Worm (Caenorhabditis elegans) whole organism, L3 larva: ENCODE measurements around the gene W03C9.5.
A peak's percentile ranks its signal among the peaks of the same experiment; 100 is the strongest.

ENCODE experiments used
- R02D3.7 ChIP-seq: fragments of 150-350 bp; optimal IDR thresholded peaks from 2 replicates; lab custom pipeline; 2014; ENCODE audit warnings: missing biosample characterization, missing genetic modification characterization
- ZK546.5 ChIP-seq: sonication (generic microtip); optimal IDR thresholded peaks from 2 replicates; lab custom pipeline; 2017; ENCODE audit warnings: missing biosample characterization, missing genetic modification characterization
- ama-1 ChIP-seq: fragments of 150-350 bp; optimal IDR thresholded peaks from 2 replicates; lab custom pipeline; 2018
- ceh-16 ChIP-seq: sonication (generic microtip); optimal IDR thresholded peaks from 2 replicates; lab custom pipeline; 2017; ENCODE audit warnings: missing biosample characterization, missing genetic modification characterization
- ceh-28 ChIP-seq: fragments of 150-350 bp; optimal IDR thresholded peaks from 2 replicates; lab custom pipeline; 2014; ENCODE audit warnings: missing biosample characterization, missing genetic modification reagents, missing genetic modification characterization
- ceh-82 ChIP-seq: fragments of 150-350 bp; optimal IDR thresholded peaks from 2 replicates; lab custom pipeline; 2014; ENCODE audit warnings: missing biosample characterization, missing genetic modification characterization
- daf-12 ChIP-seq: fragments of 150-350 bp; optimal IDR thresholded peaks from 2 replicates; lab custom pipeline; 2014; ENCODE audit warnings: missing biosample characterization, missing genetic modification reagents, missing genetic modification characterization
- egl-5 ChIP-seq: fragments of 150-350 bp; optimal IDR thresholded peaks from 2 replicates; lab custom pipeline; 2017; ENCODE audit warnings: missing biosample characterization, missing genetic modification reagents, missing genetic modification characterization, inconsistent platforms
- elt-1 ChIP-seq: fragments of 150-350 bp; optimal IDR thresholded peaks from 2 replicates; lab custom pipeline; 2014; ENCODE audit warnings: missing biosample characterization, missing genetic modification characterization
- elt-2 ChIP-seq: sonication (generic microtip); optimal IDR thresholded peaks from 2 replicates; lab custom pipeline; 2016; ENCODE audit warnings: missing genetic modification reagents, mild to moderate bottlenecking, missing genetic modification characterization, missing compliant biosample characterization
- elt-3 ChIP-seq, 3 experiments: fragments of 150-350 bp in 1 of 3; sonication (generic microtip) in 2 of 3; optimal IDR thresholded peaks; 2 replicates in 2 of 3; 4 replicates in 1 of 3; lab custom pipeline; 2014 to 2017; ENCODE audit warnings: missing biosample characterization in 3 of 3, missing genetic modification characterization in 3 of 3
- hmg-11 ChIP-seq: sonication (generic microtip); optimal IDR thresholded peaks from 2 replicates; lab custom pipeline; 2016; ENCODE audit warnings: missing genetic modification characterization, missing compliant biosample characterization
- jun-1 ChIP-seq: fragments of 150-350 bp; optimal IDR thresholded peaks from 2 replicates; lab custom pipeline; 2014; ENCODE audit warnings: missing biosample characterization, missing genetic modification reagents, missing genetic modification characterization
- lin-15B ChIP-seq: fragments of 150-350 bp; optimal IDR thresholded peaks from 2 replicates; lab custom pipeline; 2014; ENCODE audit warnings: missing biosample characterization, missing genetic modification characterization
- lin-39 ChIP-seq: fragments of 150-350 bp; optimal IDR thresholded peaks from 2 replicates; lab custom pipeline; 2018; ENCODE audit warnings: missing biosample characterization, missing genetic modification reagents, missing genetic modification characterization
- lsy-12 ChIP-seq: sonication (generic microtip); optimal IDR thresholded peaks from 2 replicates; lab custom pipeline; 2016; ENCODE audit warnings: mild to moderate bottlenecking, missing genetic modification characterization, missing compliant biosample characterization
- mdl-1 ChIP-seq: fragments of 150-350 bp; optimal IDR thresholded peaks from 2 replicates; lab custom pipeline; 2014; ENCODE audit warnings: missing biosample characterization, missing genetic modification characterization
- mml-1 ChIP-seq: fragments of 150-350 bp; sonication (generic microtip); optimal IDR thresholded peaks from 3 replicates; lab custom pipeline; 2014; ENCODE audit warnings: missing biosample characterization, missing genetic modification characterization
- nfya-1 ChIP-seq: sonication (generic microtip); optimal IDR thresholded peaks from 2 replicates; lab custom pipeline; 2017; ENCODE audit warnings: missing genetic modification characterization, mild to moderate bottlenecking, missing compliant biosample characterization, antibody characterized with exemption, moderate library complexity; ENCODE audit not compliant: insufficient read depth
- nhr-11 ChIP-seq: fragments of 150-350 bp; optimal IDR thresholded peaks from 2 replicates; lab custom pipeline; 2014; ENCODE audit warnings: missing biosample characterization, missing genetic modification characterization
- nhr-12 ChIP-seq: fragments of 150-350 bp; optimal IDR thresholded peaks from 2 replicates; lab custom pipeline; 2014; ENCODE audit warnings: missing biosample characterization, missing genetic modification characterization
- nhr-23 ChIP-seq: fragments of 150-350 bp; optimal IDR thresholded peaks from 2 replicates; lab custom pipeline; 2014; ENCODE audit warnings: missing biosample characterization, missing genetic modification reagents, missing genetic modification characterization
- nhr-237 ChIP-seq: fragments of 150-350 bp; optimal IDR thresholded peaks from 2 replicates; lab custom pipeline; 2014; ENCODE audit warnings: missing biosample characterization, missing genetic modification characterization
- nhr-25 ChIP-seq: sonication (generic microtip); optimal IDR thresholded peaks from 2 replicates; lab custom pipeline; 2017; ENCODE audit warnings: missing biosample characterization, missing genetic modification characterization
- nhr-28 ChIP-seq: fragments of 150-350 bp; optimal IDR thresholded peaks from 2 replicates; lab custom pipeline; 2014; ENCODE audit warnings: missing biosample characterization, missing genetic modification characterization
- nhr-43 ChIP-seq: sonication (generic microtip); optimal IDR thresholded peaks from 2 replicates; lab custom pipeline; 2016; ENCODE audit warnings: mild to moderate bottlenecking, missing genetic modification characterization, missing compliant biosample characterization; ENCODE audit not compliant: poor library complexity, severe bottlenecking
- nhr-76 ChIP-seq: fragments of 150-350 bp; sonication (generic microtip); optimal IDR thresholded peaks from 5 replicates; lab custom pipeline; 2014; ENCODE audit warnings: missing biosample characterization, missing genetic modification characterization
- pha-4 ChIP-seq: fragments of 150-350 bp; optimal IDR thresholded peaks from 2 replicates; lab custom pipeline; 2014; ENCODE audit warnings: missing biosample characterization, missing genetic modification reagents, missing genetic modification characterization
- pqm-1 ChIP-seq: fragments of 150-350 bp; optimal IDR thresholded peaks from 2 replicates; lab custom pipeline; 2017; ENCODE audit warnings: missing biosample characterization, missing genetic modification characterization, inconsistent platforms
- sea-2 ChIP-seq: fragments of 150-350 bp; sonication (generic microtip); optimal IDR thresholded peaks from 4 replicates; lab custom pipeline; 2014; ENCODE audit warnings: missing biosample characterization, missing genetic modification reagents, missing genetic modification characterization
- skn-1 ChIP-seq: fragments of 150-350 bp; optimal IDR thresholded peaks from 2 replicates; lab custom pipeline; 2014; ENCODE audit warnings: missing biosample characterization, missing genetic modification characterization
- snpc-4 ChIP-seq: fragments of 150-350 bp; optimal IDR thresholded peaks from 2 replicates; lab custom pipeline; 2014; ENCODE audit warnings: missing biosample characterization, missing genetic modification characterization
- tbx-2 ChIP-seq: sonication (generic microtip); optimal IDR thresholded peaks from 2 replicates; lab custom pipeline; 2016; ENCODE audit warnings: mild to moderate bottlenecking, missing genetic modification characterization, missing compliant biosample characterization
- unc-39 ChIP-seq: sonication (generic microtip); optimal IDR thresholded peaks from 4 replicates; lab custom pipeline; 2017; ENCODE audit warnings: missing biosample characterization, missing genetic modification characterization
- ztf-11 ChIP-seq: fragments of 150-350 bp; optimal IDR thresholded peaks from 2 replicates; lab custom pipeline; 2014; ENCODE audit warnings: missing biosample characterization, missing genetic modification characterization
- ztf-4 ChIP-seq: fragments of 150-350 bp; optimal IDR thresholded peaks from 2 replicates; lab custom pipeline; 2014; ENCODE audit warnings: missing biosample characterization, missing genetic modification characterization

W03C9.5 gene

ce11 chrII:11964847-11965246 is 2.5 kb downstream of the W03C9.5 start:
- TF ChIP-seq ama-1 (peak; percentile 65), ZK546.5 (tag; lab: Kevin White, UChicago) (no peak), ceh-28 (tag; lab: Kevin White, UChicago) (no peak), lsy-12 (tag; lab: Kevin White, UChicago) (peak; percentile 10), unc-39 (tag; lab: Kevin White, UChicago) (no peak), lin-39 (tag; lab: Kevin White, UChicago) (no peak)

DNA sequence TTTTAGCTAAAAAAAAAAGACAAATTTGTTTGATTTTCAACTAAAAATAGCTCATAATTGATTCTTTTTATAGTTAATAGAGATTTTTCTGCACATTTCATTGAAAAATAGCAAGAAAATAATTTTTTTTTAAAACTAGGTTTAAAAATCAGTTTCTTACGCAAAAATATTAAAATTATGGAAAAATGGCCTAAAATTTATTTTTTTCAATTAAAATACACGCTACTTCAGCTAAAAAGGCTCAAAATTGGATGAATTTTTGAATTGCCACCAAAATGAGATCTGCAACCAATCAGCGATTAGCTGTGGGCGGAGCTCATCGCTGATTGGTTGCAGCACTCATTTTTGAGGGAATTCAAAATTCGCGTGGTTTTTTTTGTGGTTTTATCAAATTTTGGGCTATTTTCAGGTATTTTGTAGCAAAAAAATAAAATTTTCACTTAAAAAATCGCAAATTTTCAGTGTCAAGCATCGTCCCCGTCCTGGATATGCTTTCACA is 4.2 kb downstream of the W03C9.5 start:
- no peak for TF ChIP-seq nhr-23 (tag; lab: Kevin White, UChicago)
- TF ChIP-seq nfya-1 (tag; lab: Kevin White, UChicago): peak; percentile 79

- TF ChIP-seq nhr-23 (tag; lab: Kevin White, UChicago) (no peak), lin-15B (peak; percentile 11)
Observed at ce11 chrII:11962083-11962482, 5.3 kb downstream of the W03C9.5 start, which contains the start of the genes W03C9.1 and W03C9.2. W03C9.1 (minus strand) TSS chrII:11962128. W03C9.2 (plus strand) TSS chrII:11962368.

ce11 chrII:11960596-11961217 is 6.6 kb downstream of the W03C9.5 start:
- TF ChIP-seq mml-1 (tag; lab: Kevin White, UChicago): no peak
- no peak for TF ChIP-seq nhr-11 (tag; lab: Kevin White, UChicago)
- no peak for TF ChIP-seq ztf-11
- peak; percentile 62 for TF ChIP-seq nfya-1 (tag; lab: Kevin White, UChicago)
- no peak for TF ChIP-seq ZK546.5 (tag; lab: Kevin White, UChicago)
- TF ChIP-seq nhr-23 (tag; lab: Kevin White, UChicago): peak; percentile 12
- TF ChIP-seq tbx-2 (tag; lab: Kevin White, UChicago): peak; percentile 80
- peak; percentile 36 for TF ChIP-seq ceh-28 (tag; lab: Kevin White, UChicago)
- TF ChIP-seq elt-2 (tag; lab: Kevin White, UChicago): peak; percentile 57
- TF ChIP-seq hmg-11 (tag; lab: Kevin White, UChicago): peak; percentile 93
- no peak for TF ChIP-seq nhr-237 (tag; lab: Kevin White, UChicago)
- TF ChIP-seq ceh-82: peak; percentile 36
- TF ChIP-seq ztf-4 (tag; lab: Kevin White, UChicago): peak; percentile 22
- no peak for TF ChIP-seq mdl-1
- peak; percentile 88 for TF ChIP-seq lsy-12 (tag; lab: Kevin White, UChicago)
- peak; percentile 38 for TF ChIP-seq snpc-4 (tag; lab: Kevin White, UChicago)
- peak in 1 of 3 experiments; percentile 31 for TF ChIP-seq elt-3 (tag; optimal IDR thresholded peaks at IDR 0.05; lab: Kevin White, UChicago)
- TF ChIP-seq R02D3.7: peak; percentile 68
- TF ChIP-seq sea-2 (GFP tag; lab: Kevin White, UChicago): peak; percentile 66
- TF ChIP-seq nhr-25 (tag; lab: Kevin White, UChicago): no peak
- peak; percentile 55 for TF ChIP-seq nhr-43 (tag; lab: Kevin White, UChicago)
- TF ChIP-seq nhr-76: peak; percentile 15
- TF ChIP-seq skn-1 (tag; lab: Kevin White, UChicago): no peak
- TF ChIP-seq jun-1 (tag; lab: Kevin White, UChicago): peak; percentile 27
- TF ChIP-seq ama-1: no peak
- TF ChIP-seq lin-15B: peak; percentile 16
- no peak for TF ChIP-seq elt-1 (tag; lab: Kevin White, UChicago)
- peak; percentile 89 for TF ChIP-seq lin-39 (tag; lab: Kevin White, UChicago)
- TF ChIP-seq pha-4: peak; percentile 73

DNA sequence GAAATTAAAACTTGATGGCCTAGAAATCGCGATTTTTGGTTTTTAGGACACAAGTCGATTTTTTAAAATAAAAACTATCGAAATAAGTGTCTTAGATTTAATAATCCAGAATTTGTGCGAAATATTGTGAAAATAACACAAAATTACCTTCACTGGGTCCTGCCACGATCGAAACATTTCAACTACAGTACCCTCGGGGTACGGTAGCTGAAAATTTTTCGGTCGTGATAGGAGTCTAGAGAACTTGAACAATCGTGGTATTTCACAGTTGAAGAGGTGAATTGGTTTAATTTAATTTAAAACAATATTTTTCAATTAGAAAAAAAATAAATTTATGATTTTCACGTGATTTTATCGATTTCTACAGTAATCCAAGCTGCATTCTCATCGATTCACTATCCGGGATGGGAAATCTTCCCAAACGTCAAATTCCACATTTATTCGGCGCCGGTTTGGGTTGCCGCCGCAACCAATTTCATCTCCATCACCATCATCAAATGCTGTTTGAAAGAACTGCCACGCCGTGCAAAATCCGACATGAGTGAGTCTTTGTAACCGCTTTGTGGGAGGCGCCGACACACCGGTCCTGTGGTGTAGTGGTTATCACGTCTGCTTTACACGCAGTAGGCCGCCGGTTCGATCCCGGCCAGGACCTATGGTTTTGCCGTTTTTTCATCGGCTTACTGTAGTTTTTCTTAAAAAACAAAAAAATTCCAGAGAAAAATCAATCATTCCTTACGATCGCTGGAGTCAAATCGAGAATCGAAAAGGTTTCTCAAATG is 8.4 kb downstream of the W03C9.5 start:
- TF ChIP-seq R02D3.7 (no peak), nhr-28 (no peak), lsy-12 (tag; lab: Kevin White, UChicago) (peak; percentile 50), skn-1 (tag; lab: Kevin White, UChicago) (no peak), snpc-4 (tag; lab: Kevin White, UChicago) (peak; percentile 5), hmg-11 (tag; lab: Kevin White, UChicago) (peak; percentile 75), ceh-16 (tag; lab: Kevin White, UChicago) (peak; percentile 2), lin-39 (tag; lab: Kevin White, UChicago) (peak; percentile 70), jun-1 (tag; lab: Kevin White, UChicago) (no peak), nhr-23 (tag; lab: Kevin White, UChicago) (peak; percentile 22), elt-2 (tag; lab: Kevin White, UChicago) (peak; percentile 8), nfya-1 (tag; lab: Kevin White, UChicago) (peak; percentile 62), pqm-1 (tag; lab: Kevin White, UChicago) (no peak), nhr-12 (tag; lab: Kevin White, UChicago) (no peak), daf-12 (no peak), egl-5 (tag; lab: Kevin White, UChicago) (peak; percentile 18), elt-1 (tag; lab: Kevin White, UChicago) (no peak), lin-15B (peak; percentile 32), pha-4 (peak; percentile 48)
